Worm (Caenorhabditis elegans): Measurements from ENCODE around the gene C32D5.4.

- no peak for TF ChIP-seq W03F9.2 (tag; optimal IDR thresholded peaks at IDR 0.05)
- no peak for TF ChIP-seq him-1 (tag; optimal IDR thresholded peaks at IDR 0.05)
- no peak for TF ChIP-seq dao-5 (tag; optimal IDR thresholded peaks at IDR 0.05)
These were observed 11.9 kb upstream of the C32D5.4 start for ce11 chrII:6334745-6335260.

Measured in whole organism, L4/young adult.